Worm (Caenorhabditis elegans) whole organism, L3 larva: ENCODE measurements around the gene cyb-2.1.
"Not testable (repeated sequence)": the region's sequence is repeated elsewhere in the genome, so short reads cannot be mapped to it uniquely, and the experiment has no call there.

Experiments used
- ZK546.5 ChIP-seq: sonication (generic microtip); optimal IDR thresholded peaks from 2 replicates; lab custom pipeline; 2017; ENCODE audit warnings: missing biosample characterization, missing genetic modification characterization
- ceh-82 ChIP-seq: fragments of 150-350 bp; optimal IDR thresholded peaks from 2 replicates; lab custom pipeline; 2014; ENCODE audit warnings: missing biosample characterization, missing genetic modification characterization
- egl-27 ChIP-seq: sonication (generic microtip); optimal IDR thresholded peaks from 4 replicates; lab custom pipeline; 2017; ENCODE audit warnings: missing biosample characterization, missing genetic modification reagents, missing genetic modification characterization
- elt-2 ChIP-seq: sonication (generic microtip); optimal IDR thresholded peaks from 2 replicates; lab custom pipeline; 2016; ENCODE audit warnings: missing genetic modification reagents, mild to moderate bottlenecking, missing genetic modification characterization, missing compliant biosample characterization
- eor-1 ChIP-seq, 2 experiments: fragments of 150-350 bp; optimal IDR thresholded peaks; 2 replicates each; lab custom pipeline; 2014 to 2018; ENCODE audit warnings: missing biosample characterization in 2 of 2, missing genetic modification characterization in 2 of 2
- fkh-10 ChIP-seq: sonication (generic microtip); optimal IDR thresholded peaks from 2 replicates; lab custom pipeline; 2017; ENCODE audit warnings: missing biosample characterization, missing genetic modification reagents, missing genetic modification characterization
- fkh-2 ChIP-seq: fragments of 150-350 bp; optimal IDR thresholded peaks from 2 replicates; lab custom pipeline; 2014; ENCODE audit warnings: missing biosample characterization, missing genetic modification reagents, missing genetic modification characterization
- lin-15B ChIP-seq: fragments of 150-350 bp; optimal IDR thresholded peaks from 2 replicates; lab custom pipeline; 2014; ENCODE audit warnings: missing biosample characterization, missing genetic modification characterization
- lin-39 ChIP-seq: fragments of 150-350 bp; optimal IDR thresholded peaks from 2 replicates; lab custom pipeline; 2018; ENCODE audit warnings: missing biosample characterization, missing genetic modification reagents, missing genetic modification characterization
- nhr-11 ChIP-seq: fragments of 150-350 bp; optimal IDR thresholded peaks from 2 replicates; lab custom pipeline; 2014; ENCODE audit warnings: missing biosample characterization, missing genetic modification characterization
- nhr-12 ChIP-seq: fragments of 150-350 bp; optimal IDR thresholded peaks from 2 replicates; lab custom pipeline; 2014; ENCODE audit warnings: missing biosample characterization, missing genetic modification characterization
- nhr-23 ChIP-seq: fragments of 150-350 bp; optimal IDR thresholded peaks from 2 replicates; lab custom pipeline; 2014; ENCODE audit warnings: missing biosample characterization, missing genetic modification reagents, missing genetic modification characterization
- nhr-76 ChIP-seq: fragments of 150-350 bp; sonication (generic microtip); optimal IDR thresholded peaks from 5 replicates; lab custom pipeline; 2014; ENCODE audit warnings: missing biosample characterization, missing genetic modification characterization
- nhr-77 ChIP-seq: fragments of 150-350 bp; optimal IDR thresholded peaks from 2 replicates; lab custom pipeline; 2014; ENCODE audit warnings: missing biosample characterization, missing genetic modification characterization

DNA sequence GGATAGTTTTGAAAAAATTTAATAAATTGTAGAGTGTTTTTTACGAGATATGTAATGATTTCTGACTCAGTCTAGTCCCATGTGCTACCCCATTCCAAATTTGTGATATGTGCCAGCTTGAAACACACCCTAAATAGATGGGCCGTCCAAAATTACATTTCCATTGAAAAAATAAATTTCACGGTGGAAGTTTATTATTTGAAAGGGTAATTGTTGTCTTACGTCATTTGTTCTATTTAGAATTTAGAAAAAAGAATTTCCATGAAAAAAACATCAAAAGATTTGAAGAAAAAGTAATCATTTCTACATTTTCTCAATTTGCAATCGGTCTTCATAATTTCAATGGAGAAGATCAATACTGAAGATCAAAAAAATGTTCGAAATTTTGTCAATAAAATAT is 30.8 kb upstream of the cyb-2.1 start, which contains the start of gene Y69E1A.4:
- TF ChIP-seq nhr-12 (tag; lab: Kevin White, UChicago); nhr-76 (tag; lab: Kevin White, UChicago); egl-27 (tag; lab: Kevin White, UChicago); lin-15B (tag; lab: Kevin White, UChicago); ceh-82; fkh-2 (tag; lab: Kevin White, UChicago); ZK546.5; eor-1 (tag; optimal IDR thresholded peaks at IDR 0.05; lab: Kevin White, UChicago); lin-39 (tag; lab: Kevin White, UChicago); fkh-10 (GFP tag; lab: Kevin White, UChicago); elt-2 (tag; lab: Kevin White, UChicago); nhr-11; nhr-23 (tag; lab: Kevin White, UChicago); nhr-77: not testable (repeated sequence)
